Fruit fly (Drosophila melanogaster): ENCODE results near the gene CG10477.

- no peak for TF ChIP-seq eg (GFP tag; IDR thresholded peaks at IDR 0.05)
- no peak for TF ChIP-seq CG6854 (GFP tag; optimal IDR thresholded peaks at IDR 0.05)
- TF ChIP-seq dsx (GFP tag; optimal IDR thresholded peaks at IDR 0.05; ENCODE audit: poor library complexity, severe bottlenecking): no peak
- no peak for TF ChIP-seq CG8319 (GFP tag; optimal IDR thresholded peaks at IDR 0.05)
- no peak for TF ChIP-seq Hr39 (GFP tag; optimal IDR thresholded peaks at IDR 0.05)
- no peak for TF ChIP-seq vri (GFP tag; optimal IDR thresholded peaks at IDR 0.05)
- no peak for TF ChIP-seq CG16779 (tag; optimal IDR thresholded peaks at IDR 0.05)
- TF ChIP-seq Ets96B (tag; optimal IDR thresholded peaks at IDR 0.05): no peak
- TF ChIP-seq CG32006 (GFP tag; optimal IDR thresholded peaks at IDR 0.05): no peak
- no peak for TF ChIP-seq Gug (GFP tag; IDR thresholded peaks at IDR 0.05)
- no peak for TF ChIP-seq CG15336 (GFP tag; IDR thresholded peaks at IDR 0.05)
- TF ChIP-seq CG6792 (GFP tag; optimal IDR thresholded peaks at IDR 0.05): no peak
- TF ChIP-seq CG4318 (GFP tag; optimal IDR thresholded peaks at IDR 0.05): no peak
- no peak for TF ChIP-seq pdm3 (GFP tag; optimal IDR thresholded peaks at IDR 0.05)
These were observed 2.4 kb upstream of the CG10477 start, which contains the start of gene CG6462 for dm6 chr3L:6036811-6037210.
